Fruit fly (Drosophila melanogaster) whole organism, embryonic: ENCODE results near the gene Desi.

Source experiments
- Aef1 ChIP-seq: fragments of 200-800 bp; sonication (Bioruptor generic); IDR thresholded peaks from 3 replicates; pipeline ENCODE4 v1.3.6; 2022; ENCODE audit warnings: missing biosample characterization, missing genetic modification characterization
- B-H2 ChIP-seq: fragments of 200-800 bp; sonication (Bioruptor generic); optimal IDR thresholded peaks from 2 replicates; lab custom pipeline; 2018; ENCODE audit warnings: missing biosample characterization, mild to moderate bottlenecking, missing genetic modification characterization
- Bdp1 ChIP-seq: fragments of 200-800 bp; sonication (Bioruptor generic); optimal IDR thresholded peaks from 3 replicates; lab custom pipeline; 2016; ENCODE audit warnings: missing biosample characterization, missing genetic modification characterization
- CG10366 ChIP-seq: fragments of 200-800 bp; sonication (Bioruptor generic); IDR thresholded peaks from 2 replicates; pipeline ENCODE4 v1.3.6; 2022; ENCODE audit warnings: missing biosample characterization, missing genetic modification characterization
- CG10462 ChIP-seq: fragments of 200-800 bp; sonication (Bioruptor generic); optimal IDR thresholded peaks from 2 replicates; lab custom pipeline; 2016; ENCODE audit warnings: missing biosample characterization, missing genetic modification characterization
- CG12236 ChIP-seq: fragments of 200-800 bp; sonication (Bioruptor generic); optimal IDR thresholded peaks from 2 replicates; lab custom pipeline; 2016; ENCODE audit warnings: missing biosample characterization, missing genetic modification characterization
- CG12299 ChIP-seq: fragments of 200-800 bp; sonication (Bioruptor generic); optimal IDR thresholded peaks from 2 replicates; lab custom pipeline; 2018; ENCODE audit warnings: missing biosample characterization, mild to moderate bottlenecking, missing genetic modification characterization
- CG12744 ChIP-seq: fragments of 200-800 bp; sonication (Bioruptor generic); optimal IDR thresholded peaks from 2 replicates; lab custom pipeline; 2016; ENCODE audit warnings: missing biosample characterization, missing genetic modification characterization
- CG13296 ChIP-seq: fragments of 200-800 bp; sonication (Bioruptor generic); optimal IDR thresholded peaks from 3 replicates; lab custom pipeline; 2018; ENCODE audit warnings: missing biosample characterization, mild to moderate bottlenecking, missing genetic modification characterization
- CG13424 ChIP-seq: fragments of 200-800 bp; sonication (Bioruptor generic); optimal IDR thresholded peaks from 2 replicates; lab custom pipeline; 2019; ENCODE audit warnings: missing biosample characterization, mild to moderate bottlenecking, missing genetic modification characterization, moderate library complexity
- CG14050 ChIP-seq: fragments of 200-800 bp; sonication (Bioruptor generic); IDR thresholded peaks from 3 replicates; pipeline ENCODE4 v1.3.6; 2022; ENCODE audit warnings: missing biosample characterization, missing genetic modification characterization
- CG1647 ChIP-seq: fragments of 200-800 bp; sonication (Bioruptor generic); optimal IDR thresholded peaks from 3 replicates; lab custom pipeline; 2016; ENCODE audit warnings: missing biosample characterization, missing genetic modification characterization
- CG2116 ChIP-seq: fragments of 200-800 bp; sonication (Bioruptor generic); optimal IDR thresholded peaks from 3 replicates; lab custom pipeline; 2018; ENCODE audit warnings: missing biosample characterization, mild to moderate bottlenecking, missing genetic modification characterization
- CG2129 ChIP-seq: fragments of 200-800 bp; sonication (Bioruptor generic); IDR thresholded peaks from 2 replicates; pipeline ENCODE4 v1.3.6; 2022; ENCODE audit warnings: missing biosample characterization, missing genetic modification characterization; ENCODE audit not compliant: partially characterized antibody
- CG2202 ChIP-seq: fragments of 200-800 bp; sonication (Bioruptor generic); optimal IDR thresholded peaks from 2 replicates; lab custom pipeline; 2018; ENCODE audit warnings: missing biosample characterization, mild to moderate bottlenecking, missing genetic modification characterization
- CG2678 ChIP-seq: fragments of 200-800 bp; sonication (Bioruptor generic); optimal IDR thresholded peaks from 3 replicates; lab custom pipeline; 2019; ENCODE audit warnings: missing biosample characterization, mild to moderate bottlenecking, missing genetic modification characterization, moderate library complexity
- CG32532 ChIP-seq: fragments of 200-800 bp; sonication (Bioruptor generic); IDR thresholded peaks from 2 replicates; pipeline ENCODE4 v1.3.6; 2022; ENCODE audit warnings: missing biosample characterization, missing genetic modification characterization
- CG34376 ChIP-seq: fragments of 200-800 bp; sonication (Bioruptor generic); optimal IDR thresholded peaks from 2 replicates; lab custom pipeline; 2018; ENCODE audit warnings: missing biosample characterization, mild to moderate bottlenecking, missing genetic modification characterization
- CG3995 ChIP-seq: fragments of 200-800 bp; sonication (Bioruptor generic); optimal IDR thresholded peaks from 3 replicates; lab custom pipeline; 2016; ENCODE audit warnings: missing biosample characterization, missing genetic modification characterization
- CG4854 ChIP-seq: fragments of 200-800 bp; sonication (Bioruptor generic); optimal IDR thresholded peaks from 2 replicates; lab custom pipeline; 2016; ENCODE audit warnings: missing biosample characterization, missing genetic modification characterization, inconsistent platforms
- CG7556 ChIP-seq: fragments of 200-800 bp; sonication (Bioruptor generic); optimal IDR thresholded peaks from 2 replicates; lab custom pipeline; 2017; ENCODE audit warnings: missing biosample characterization, mild to moderate bottlenecking, missing genetic modification characterization
- CG8924 ChIP-seq: fragments of 200-800 bp; optimal IDR thresholded peaks from 3 replicates; lab custom pipeline; 2019; ENCODE audit warnings: missing biosample characterization, mild to moderate bottlenecking, missing genetic modification characterization, moderate library complexity
- CG9437 ChIP-seq: fragments of 200-800 bp; sonication (Bioruptor generic); optimal IDR thresholded peaks from 2 replicates; lab custom pipeline; 2018; ENCODE audit warnings: missing biosample characterization, mild to moderate bottlenecking, missing genetic modification characterization
- CG9817 ChIP-seq: fragments of 200-800 bp; sonication (Bioruptor generic); optimal IDR thresholded peaks from 2 replicates; lab custom pipeline; 2018; ENCODE audit warnings: missing biosample characterization, mild to moderate bottlenecking, missing genetic modification characterization, moderate library complexity
- D ChIP-seq, 2 experiments: fragments of 200-800 bp in 1 of 2; fragments of >200 bp in 1 of 2; sonication (Bioruptor generic) in 1 of 2; optimal IDR thresholded peaks; 2 replicates in 1 of 2; 3 replicates in 1 of 2; lab custom pipeline; 2017; ENCODE audit warnings: mild to moderate bottlenecking in 1 of 2, missing biosample characterization in 1 of 2, missing genetic modification characterization in 1 of 2, missing genetic modification reagents in 1 of 2
- Dad ChIP-seq: fragments of 200-800 bp; sonication (Bioruptor generic); optimal IDR thresholded peaks from 3 replicates; lab custom pipeline; 2016; ENCODE audit warnings: missing biosample characterization, missing genetic modification characterization
- Eip74EF ChIP-seq, 2 experiments: fragments of 200-800 bp in 1 of 2; fragments of >200 bp in 1 of 2; sonication (Bioruptor generic) in 1 of 2; optimal IDR thresholded peaks; 2 replicates each; lab custom pipeline; 2017 to 2019; ENCODE audit warnings: missing biosample characterization in 2 of 2, missing genetic modification characterization in 2 of 2, mild to moderate bottlenecking in 1 of 2, moderate library complexity in 1 of 2
- Elba2 ChIP-seq: fragments of 200-800 bp; sonication (Bioruptor generic); optimal IDR thresholded peaks from 3 replicates; lab custom pipeline; 2016; ENCODE audit warnings: missing biosample characterization, missing genetic modification characterization
- Hand ChIP-seq: fragments of 200-800 bp; sonication (Bioruptor generic); optimal IDR thresholded peaks from 2 replicates; lab custom pipeline; 2017; ENCODE audit warnings: mild to moderate bottlenecking, missing biosample characterization, missing genetic modification reagents, missing genetic modification characterization
- HmgZ ChIP-seq: fragments of 200-800 bp; sonication (Bioruptor generic); optimal IDR thresholded peaks from 2 replicates; lab custom pipeline; 2018; ENCODE audit warnings: missing biosample characterization, mild to moderate bottlenecking, missing genetic modification characterization
- Lhr ChIP-seq: fragments of 200-800 bp; sonication (Bioruptor generic); optimal IDR thresholded peaks from 3 replicates; lab custom pipeline; 2017; ENCODE audit warnings: mild to moderate bottlenecking, missing biosample characterization, missing genetic modification reagents, missing genetic modification characterization
- Max ChIP-seq: fragments of 200-800 bp; sonication (Bioruptor generic); optimal IDR thresholded peaks from 2 replicates; lab custom pipeline; 2016; ENCODE audit warnings: missing biosample characterization, mild to moderate bottlenecking, missing genetic modification characterization
- Ptx1 ChIP-seq: fragments of 200-800 bp; sonication (Bioruptor generic); IDR thresholded peaks from 2 replicates; pipeline ENCODE4 v1.3.6; 2022; ENCODE audit warnings: missing biosample characterization, missing genetic modification characterization
- Sox102F ChIP-seq: fragments of 200-800 bp; sonication (Bioruptor generic); optimal IDR thresholded peaks from 2 replicates; lab custom pipeline; 2018; ENCODE audit warnings: missing biosample characterization, mild to moderate bottlenecking, missing genetic modification characterization, moderate library complexity
- Trl ChIP-seq, 3 experiments: fragments of >200 bp in 2 of 3; fragments of 200-800 bp in 1 of 3; sonication (Bioruptor generic) in 1 of 3; optimal IDR thresholded peaks; 2 replicates in 1 of 3; 3 replicates in 2 of 3; lab custom pipeline; 2016 to 2017; ENCODE audit warnings: missing biosample characterization in 1 of 3, missing genetic modification characterization in 1 of 3
- YL-1 ChIP-seq: fragments of 200-800 bp; sonication (Bioruptor generic); optimal IDR thresholded peaks from 3 replicates; lab custom pipeline; 2017; ENCODE audit warnings: missing biosample characterization, mild to moderate bottlenecking, missing genetic modification characterization
- abd-A ChIP-seq: fragments of 200-800 bp; sonication (Bioruptor generic); optimal IDR thresholded peaks from 3 replicates; lab custom pipeline; 2019; ENCODE audit warnings: missing biosample characterization, mild to moderate bottlenecking, missing genetic modification characterization, moderate library complexity
- ase ChIP-seq: fragments of 200-800 bp; sonication (Bioruptor generic); IDR thresholded peaks from 3 replicates; pipeline ENCODE4 v1.3.6; 2022; ENCODE audit warnings: missing biosample characterization, missing genetic modification characterization
- caup ChIP-seq: fragments of 200-800 bp; sonication (Bioruptor generic); optimal IDR thresholded peaks from 3 replicates; lab custom pipeline; 2017; ENCODE audit warnings: missing biosample characterization, mild to moderate bottlenecking, missing genetic modification characterization, moderate library complexity; ENCODE audit not compliant: severe bottlenecking
- chn ChIP-seq: fragments of 200-800 bp; sonication (Bioruptor generic); optimal IDR thresholded peaks from 2 replicates; lab custom pipeline; 2016; ENCODE audit warnings: missing biosample characterization, missing genetic modification characterization
- corto ChIP-seq: fragments of 200-800 bp; sonication (Bioruptor generic); optimal IDR thresholded peaks from 2 replicates; lab custom pipeline; 2016; ENCODE audit warnings: missing biosample characterization, mild to moderate bottlenecking, missing genetic modification characterization, moderate library complexity
- lmd ChIP-seq: fragments of 200-800 bp; sonication (Bioruptor generic); IDR thresholded peaks from 2 replicates; pipeline ENCODE4 v1.3.6; 2022; ENCODE audit warnings: missing biosample characterization, missing genetic modification characterization
- nerfin-2 ChIP-seq: fragments of 200-800 bp; sonication (Bioruptor generic); IDR thresholded peaks from 2 replicates; pipeline ENCODE4 v1.3.6; 2022; ENCODE audit warnings: missing biosample characterization, missing genetic modification characterization; ENCODE audit not compliant: partially characterized antibody
- nmo ChIP-seq: fragments of 200-800 bp; sonication (Bioruptor generic); optimal IDR thresholded peaks from 2 replicates; lab custom pipeline; 2018; ENCODE audit warnings: missing biosample characterization, mild to moderate bottlenecking, missing genetic modification characterization, moderate library complexity
- sens-2 ChIP-seq: fragments of 200-800 bp; sonication (Bioruptor generic); IDR thresholded peaks from 2 replicates; pipeline ENCODE4 v1.3.6; 2022; ENCODE audit warnings: missing biosample characterization, missing genetic modification characterization
- unc-4 ChIP-seq: fragments of 200-800 bp; sonication (Bioruptor generic); IDR thresholded peaks from 2 replicates; pipeline ENCODE4 v1.3.6; 2022; ENCODE audit warnings: missing biosample characterization, missing genetic modification characterization; ENCODE audit not compliant: partially characterized antibody
- vfl ChIP-seq: fragments of 200-800 bp; sonication (Bioruptor generic); optimal IDR thresholded peaks from 2 replicates; lab custom pipeline; 2016; ENCODE audit warnings: missing biosample characterization, missing genetic modification characterization
- zfh1 ChIP-seq: fragments of 200-800 bp; sonication (Bioruptor generic); IDR thresholded peaks from 3 replicates; pipeline ENCODE4 v1.3.6; 2022; ENCODE audit warnings: missing biosample characterization, missing genetic modification characterization

Desi gene

DNA sequence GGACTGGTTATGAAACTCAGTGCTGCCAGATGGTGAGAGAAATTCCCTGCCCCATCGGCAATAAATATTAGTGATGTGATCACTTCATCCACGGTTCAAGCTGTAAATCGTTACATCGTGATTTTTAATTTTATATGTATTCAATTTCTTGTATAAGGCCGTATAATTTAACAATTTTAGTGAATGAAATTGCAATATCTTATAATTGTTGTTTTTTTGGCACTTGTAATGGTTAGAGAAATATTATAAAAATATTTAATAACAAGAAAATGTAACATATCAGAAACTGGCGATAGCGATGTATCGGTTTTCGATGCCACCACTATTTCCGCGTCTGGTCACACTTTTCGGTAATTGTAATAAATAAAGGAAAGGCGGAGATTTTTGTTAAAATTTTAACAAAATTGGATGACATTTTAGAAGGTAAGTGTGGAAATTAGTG lies 4.7 kb downstream of the Desi start, which contains the start of the genes mRpL37 and Rbp1 (continued):
- peak; percentile 24 for TF ChIP-seq Dad (GFP tag; lab: Kevin White, UChicago)
- peak; percentile 34; the same call in 1 of the 3 replicates for TF ChIP-seq CG14050 (GFP tag; lab: Robert Waterston, UW)
- TF ChIP-seq CG34376: peak; percentile 1
- peak; percentile 47 for TF ChIP-seq CG13296
- peak; percentile 20 for TF ChIP-seq Elba2 (GFP tag; lab: Kevin White, UChicago)
- TF ChIP-seq lmd: peak; percentile 70
- TF ChIP-seq Ptx1: peak; percentile 91
- TF ChIP-seq CG2129 (GFP tag; lab: Robert Waterston, UW): peak; percentile 98
- peak; percentile 39 for TF ChIP-seq Bdp1 (GFP tag; lab: Kevin White, UChicago)
- peak; percentile 15 for TF ChIP-seq CG10462 (GFP tag; lab: Kevin White, UChicago)
- peak; percentile 87 for TF ChIP-seq CG13424
- TF ChIP-seq CG12236 (GFP tag; lab: Kevin White, UChicago): no peak
- TF ChIP-seq CG2116: peak; percentile 63
- TF ChIP-seq CG12299 (tag; lab: Kevin White, UChicago): peak; percentile 55
- peak; percentile 55 for TF ChIP-seq vfl (GFP tag; lab: Kevin White, UChicago)
- TF ChIP-seq HmgZ (tag; lab: Kevin White, UChicago): peak; percentile 72
- no peak for TF ChIP-seq Eip74EF (GFP tag; optimal IDR thresholded peaks at IDR 0.05; lab: Kevin White, UChicago)
- peak; percentile 67 for TF ChIP-seq Max (GFP tag; lab: Kevin White, UChicago)
- no peak for TF ChIP-seq abd-A (tag; lab: Kevin White, UChicago)
- peak; percentile 98 for TF ChIP-seq CG3995 (GFP tag; lab: Kevin White, UChicago)
- peak; percentile 64 for TF ChIP-seq Lhr (GFP tag; lab: Kevin White, UChicago)
- peak; percentile 59 for TF ChIP-seq chn (GFP tag; lab: Kevin White, UChicago)
- peak; percentile 82 for TF ChIP-seq CG2678 (tag; lab: Kevin White, UChicago)
- TF ChIP-seq ase (GFP tag; lab: Robert Waterston, UW): peak; percentile 27; the same call in 1 of the 3 replicates
- TF ChIP-seq CG7556: no peak
- TF ChIP-seq nmo (GFP tag; lab: Kevin White, UChicago): peak; percentile 92
- TF ChIP-seq D (optimal IDR thresholded peaks at IDR 0.05; lab: Kevin White, UChicago): no peak
- peak; percentile 62 for TF ChIP-seq D (GFP tag; optimal IDR thresholded peaks at IDR 0.05; lab: Kevin White, UChicago)
- TF ChIP-seq CG4854: peak; percentile 59
- TF ChIP-seq CG9437: peak; percentile 58
- peak; percentile 94 for TF ChIP-seq unc-4 (GFP tag; lab: Robert Waterston, UW)
- peak; percentile 33 for TF ChIP-seq CG1647
- TF ChIP-seq Trl (optimal IDR thresholded peaks at IDR 0.05; lab: Kevin White, UChicago): no peak
- TF ChIP-seq Trl (GFP tag; optimal IDR thresholded peaks at IDR 0.05; lab: Kevin White, UChicago): peak; percentile 69
- TF ChIP-seq CG32532: peak; percentile 85
- peak; percentile 54 for TF ChIP-seq CG10366 (GFP tag; lab: Robert Waterston, UW)
- peak; percentile 88 for TF ChIP-seq Aef1 (GFP tag; lab: Robert Waterston, UW)
- TF ChIP-seq Hand: no peak
- TF ChIP-seq CG2202 (tag; lab: Kevin White, UChicago): peak; percentile 23
- peak; percentile 76 for TF ChIP-seq YL-1 (GFP tag; lab: Kevin White, UChicago)
- TF ChIP-seq CG12744 (GFP tag; lab: Kevin White, UChicago): no peak
- TF ChIP-seq sens-2: no peak
- TF ChIP-seq Sox102F (GFP tag; lab: Kevin White, UChicago): peak; percentile 73
- TF ChIP-seq caup (GFP tag; lab: Kevin White, UChicago): peak; percentile 44
- peak; percentile 50; the same call in 1 of the 2 replicates for TF ChIP-seq nerfin-2
- TF ChIP-seq CG9817: peak; percentile 87
- peak; percentile 66 for TF ChIP-seq B-H2
- TF ChIP-seq corto (GFP tag; lab: Kevin White, UChicago): peak; percentile 30
- peak; percentile 41; the same call in 1 of the 3 replicates for TF ChIP-seq zfh1 (GFP tag; lab: Robert Waterston, UW)
- TF ChIP-seq CG8924 (tag; lab: Kevin White, UChicago): peak; percentile 84
